Worm (Caenorhabditis elegans) whole organism, midembryonic: ENCODE results near the gene Y55F3AM.11.
A peak's percentile ranks its signal among the peaks of the same experiment; 100 is the strongest.

Source experiments
- T22C8.4 ChIP-seq: fragments of 200-800 bp; sonication (Bioruptor generic); IDR thresholded peaks from 2 replicates; pipeline ENCODE4 v1.3.6; 2022; ENCODE audit warnings: missing genetic modification characterization, missing compliant biosample characterization
- cog-1 ChIP-seq: sonication (generic microtip); optimal IDR thresholded peaks from 2 replicates; lab custom pipeline; 2016; ENCODE audit warnings: missing genetic modification characterization, missing compliant biosample characterization
- flt-1 ChIP-seq: fragments of 200-800 bp; sonication (Bioruptor generic); IDR thresholded peaks from 2 replicates; pipeline ENCODE4 v1.3.6; 2022; ENCODE audit warnings: missing genetic modification characterization, missing compliant biosample characterization
- klf-2 ChIP-seq: fragments of 200-800 bp; sonication (Bioruptor generic); conservative IDR thresholded peaks from 2 replicates; pipeline ENCODE4 v1.3.6; 2022; ENCODE audit warnings: missing genetic modification reagents, missing genetic modification characterization, missing compliant biosample characterization
- med-1 ChIP-seq: sonication (generic microtip); optimal IDR thresholded peaks from 2 replicates; lab custom pipeline; 2017; ENCODE audit warnings: missing genetic modification characterization, mild to moderate bottlenecking, missing compliant biosample characterization, antibody characterized with exemption, missing genetic modification reagents; ENCODE audit not compliant: insufficient read depth
- ref-1 ChIP-seq: fragments of 200-800 bp; sonication (Bioruptor generic); conservative IDR thresholded peaks from 2 replicates; pipeline ENCODE4 v1.3.6; 2022; ENCODE audit warnings: missing genetic modification reagents, missing genetic modification characterization, missing compliant biosample characterization
- tab-1 ChIP-seq: fragments of 200-800 bp; sonication (Bioruptor generic); IDR thresholded peaks from 2 replicates; pipeline ENCODE4 v1.3.6; 2022; ENCODE audit warnings: missing genetic modification characterization, missing compliant biosample characterization
- ztf-23 ChIP-seq: fragments of 200-800 bp; sonication (Bioruptor generic); IDR thresholded peaks from 2 replicates; pipeline ENCODE4 v1.3.6; 2022; ENCODE audit warnings: missing genetic modification reagents, missing genetic modification characterization, missing compliant biosample characterization
- ztf-29 ChIP-seq: fragments of 200-800 bp; sonication (Bioruptor generic); IDR thresholded peaks from 2 replicates; pipeline ENCODE4 v1.3.6; 2022; ENCODE audit warnings: missing genetic modification reagents, missing genetic modification characterization, missing compliant biosample characterization

The Y55F3AM.11 gene

DNA sequence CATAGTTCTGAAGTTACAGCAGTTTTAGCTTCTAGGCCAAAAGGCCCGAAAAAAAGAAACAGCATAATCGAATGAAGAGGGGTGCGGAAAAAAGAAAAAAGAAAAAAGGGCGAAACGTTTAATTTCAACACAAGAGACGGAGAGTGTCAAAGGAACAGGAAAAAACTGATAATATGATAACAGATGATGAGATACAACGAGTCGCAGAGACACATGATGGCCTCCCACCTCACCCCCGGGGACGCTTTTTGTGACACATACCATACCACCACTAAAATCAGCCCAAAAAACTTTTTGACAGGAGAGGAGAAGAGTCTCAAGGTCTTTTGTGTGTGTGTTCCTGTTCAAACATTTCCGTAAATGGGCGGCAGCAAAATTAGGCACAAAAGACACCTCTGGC, 9.1 kb downstream of the Y55F3AM.11 start:
- TF ChIP-seq tab-1 (GFP tag; lab: Robert Waterston, UW): no peak

DNA sequence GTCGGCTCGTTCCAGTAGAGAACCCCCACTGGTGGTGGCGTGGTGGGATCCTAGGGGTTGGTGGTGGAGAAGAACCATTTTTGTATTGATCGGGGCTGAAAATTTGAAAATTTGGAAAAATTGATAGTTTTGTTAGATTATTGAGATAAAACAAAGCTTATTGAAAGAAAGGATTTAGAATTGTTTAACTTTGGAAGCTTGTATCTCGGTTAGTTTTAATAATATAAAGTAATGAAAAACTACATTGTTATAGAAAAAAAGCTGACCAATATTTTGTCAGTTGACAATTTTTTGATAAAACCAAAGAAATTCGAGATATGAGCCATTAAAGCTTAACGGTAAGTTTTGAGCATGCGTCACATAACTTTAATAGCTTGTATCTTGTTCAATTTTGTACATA, 14.2 kb downstream of the Y55F3AM.11 start, which contains the start of gene abhd-14:
abhd-14 (minus strand) TSS at position 101 of the 400 bp plus-strand sequence.
- TF ChIP-seq flt-1 (GFP tag; lab: Robert Waterston, UW): no peak
- no peak for TF ChIP-seq ztf-29 (GFP tag; lab: Robert Waterston, UW)
- TF ChIP-seq klf-2 (GFP tag; lab: Robert Waterston, UW): no peak
- TF ChIP-seq med-1: no peak
- no peak for TF ChIP-seq cog-1 (tag; lab: Kevin White, UChicago)
- no peak for TF ChIP-seq T22C8.4
- no peak for TF ChIP-seq ztf-23 (GFP tag; lab: Robert Waterston, UW)
- TF ChIP-seq tab-1 (GFP tag; lab: Robert Waterston, UW): no peak
- TF ChIP-seq ref-1 (GFP tag; lab: Robert Waterston, UW): no peak

DNA sequence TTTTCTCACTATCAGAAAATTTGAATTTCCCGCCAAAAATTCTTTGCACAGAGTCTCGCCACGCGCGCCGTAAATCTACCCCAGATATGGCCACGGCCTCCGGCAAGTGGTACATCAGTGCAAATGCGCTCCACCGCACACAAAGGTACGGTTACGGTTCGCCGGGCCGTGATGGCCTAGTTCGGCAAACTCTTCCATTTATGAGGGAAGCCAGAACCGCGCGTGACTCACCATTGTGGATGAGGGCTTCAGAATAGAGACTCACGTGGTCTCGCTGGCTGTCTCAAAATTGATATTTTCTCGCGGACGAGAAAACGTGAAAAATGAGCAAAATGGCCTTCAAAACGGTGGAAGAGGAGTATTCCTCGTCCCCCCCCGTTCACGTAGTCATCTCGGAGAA, 24.4 kb downstream of the Y55F3AM.11 start:
- TF ChIP-seq flt-1 (GFP tag; lab: Robert Waterston, UW) (no peak), ztf-23 (GFP tag; lab: Robert Waterston, UW) (no peak), ref-1 (GFP tag; lab: Robert Waterston, UW) (no peak), klf-2 (GFP tag; lab: Robert Waterston, UW) (no peak), tab-1 (GFP tag; lab: Robert Waterston, UW) (no peak), ztf-29 (GFP tag; lab: Robert Waterston, UW) (no peak), med-1 (no peak), cog-1 (tag; lab: Kevin White, UChicago) (no peak), T22C8.4 (no peak)

- TF ChIP-seq ztf-29 (GFP tag; lab: Robert Waterston, UW) (no peak), cog-1 (tag; lab: Kevin White, UChicago) (no peak), ztf-23 (GFP tag; lab: Robert Waterston, UW) (no peak), flt-1 (GFP tag; lab: Robert Waterston, UW) (no peak), klf-2 (GFP tag; lab: Robert Waterston, UW) (no peak), ref-1 (GFP tag; lab: Robert Waterston, UW) (no peak), T22C8.4 (no peak), med-1 (no peak), tab-1 (GFP tag; lab: Robert Waterston, UW) (no peak)
Measured at ce11 chrIV:1015430-1015829, 28.8 kb downstream of the Y55F3AM.11 start.

DNA sequence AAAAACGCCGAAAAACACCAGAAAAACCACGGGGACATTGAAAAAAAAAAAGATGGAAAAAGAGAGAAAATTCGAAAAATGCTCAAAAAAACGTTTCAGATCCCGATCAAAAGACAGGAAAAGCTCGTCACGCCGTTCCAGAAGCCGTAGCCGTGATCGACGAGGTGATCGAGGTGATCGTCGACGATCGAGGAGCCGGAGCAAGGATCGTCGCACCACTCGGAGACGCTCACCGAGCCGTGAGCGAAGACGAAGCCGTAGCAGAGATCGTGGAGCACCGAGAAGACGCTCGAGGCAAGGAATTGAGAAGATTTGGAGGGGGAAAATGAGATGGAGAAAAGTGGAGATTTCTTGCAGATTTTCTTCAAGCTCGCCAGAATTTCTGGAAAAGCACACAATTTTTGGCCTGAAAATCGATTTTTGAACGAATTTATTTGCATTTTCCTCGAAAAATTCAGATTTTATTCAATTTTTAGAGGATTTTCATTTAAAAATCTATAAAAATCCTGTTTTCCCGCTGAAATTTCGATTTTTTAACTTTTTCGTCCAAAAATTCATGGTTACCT, 30.9 kb downstream of the Y55F3AM.11 start:
- TF ChIP-seq klf-2 (GFP tag; lab: Robert Waterston, UW) (no peak), T22C8.4 (no peak), cog-1 (tag; lab: Kevin White, UChicago) (no peak), med-1 (no peak)

- TF ChIP-seq ref-1 (GFP tag; lab: Robert Waterston, UW): no peak
- TF ChIP-seq cog-1 (tag; lab: Kevin White, UChicago): peak; percentile 42
- TF ChIP-seq ztf-23 (GFP tag; lab: Robert Waterston, UW): peak; percentile 63; the same call in 1 of the 2 replicates
Measured at ce11 chrIV:1012447-1012846, 31.7 kb downstream of the Y55F3AM.11 start, which contains the start of gene rbm-39. rbm-39 (plus strand) TSS chrIV:1012624.

- TF ChIP-seq klf-2 (GFP tag; lab: Robert Waterston, UW) (no peak), ztf-23 (GFP tag; lab: Robert Waterston, UW) (no peak), med-1 (no peak), flt-1 (GFP tag; lab: Robert Waterston, UW) (no peak), tab-1 (GFP tag; lab: Robert Waterston, UW) (no peak), ztf-29 (GFP tag; lab: Robert Waterston, UW) (no peak), T22C8.4 (no peak)
Measured at ce11 chrIV:1011776-1012175, 32.4 kb downstream of the Y55F3AM.11 start.

- TF ChIP-seq ref-1 (GFP tag; lab: Robert Waterston, UW) (no peak), ztf-23 (GFP tag; lab: Robert Waterston, UW) (no peak), ztf-29 (GFP tag; lab: Robert Waterston, UW) (no peak), med-1 (no peak), tab-1 (GFP tag; lab: Robert Waterston, UW) (no peak), T22C8.4 (no peak), klf-2 (GFP tag; lab: Robert Waterston, UW) (no peak), cog-1 (tag; lab: Kevin White, UChicago) (no peak), flt-1 (GFP tag; lab: Robert Waterston, UW) (no peak)
Measured at ce11 chrIV:1010212-1010611, 34.0 kb downstream of the Y55F3AM.11 start, which contains the start of gene atg-3. atg-3 (plus strand) TSS chrIV:1010512.

- TF ChIP-seq tab-1 (GFP tag; lab: Robert Waterston, UW) (no peak), T22C8.4 (no peak), klf-2 (GFP tag; lab: Robert Waterston, UW) (no peak), cog-1 (tag; lab: Kevin White, UChicago) (no peak), med-1 (no peak), ztf-29 (GFP tag; lab: Robert Waterston, UW) (no peak), ztf-23 (GFP tag; lab: Robert Waterston, UW) (no peak), flt-1 (GFP tag; lab: Robert Waterston, UW) (no peak), ref-1 (GFP tag; lab: Robert Waterston, UW) (no peak)
Measured at ce11 chrIV:1009546-1009945, 34.6 kb downstream of the Y55F3AM.11 start, which contains the start of gene Y55F3AM.9. Y55F3AM.9 (minus strand) TSS chrIV:1009734.

DNA sequence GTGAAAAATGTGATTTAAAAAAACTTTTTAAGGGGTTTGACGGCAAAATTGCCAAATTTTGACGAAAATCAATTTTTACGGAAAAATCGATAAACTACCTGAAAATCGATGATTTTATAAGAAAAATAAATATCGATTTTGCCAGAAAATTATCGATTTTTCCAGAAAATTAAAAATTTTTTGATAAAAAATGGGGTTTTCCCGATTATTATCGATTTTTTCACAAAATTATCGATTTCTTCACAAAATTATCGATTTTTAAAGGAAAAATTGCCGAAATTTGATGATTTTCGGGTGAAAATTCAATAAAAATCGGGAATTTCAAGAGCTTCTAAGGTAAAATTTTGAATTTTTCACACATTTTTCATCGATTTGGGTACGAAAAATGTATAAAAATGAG, 37.5 kb downstream of the Y55F3AM.11 start:
- TF ChIP-seq ztf-23 (GFP tag; lab: Robert Waterston, UW) (no peak), T22C8.4 (peak; percentile 23; the same call in 1 of the 2 replicates)
